Worm (Caenorhabditis elegans) whole organism, L1 larva: ENCODE measurements around the gene lips-2.
"Not testable (repeated sequence)": the region's sequence is repeated elsewhere in the genome, so short reads cannot be mapped to it uniquely, and the experiment has no call there.

ENCODE experiments used
- dsc-1 ChIP-seq: sonication (generic microtip); optimal IDR thresholded peaks from 2 replicates; lab custom pipeline; 2016; ENCODE audit warnings: mild to moderate bottlenecking, missing genetic modification characterization, missing compliant biosample characterization
- elt-3 ChIP-seq, 6 experiments: fragments of 150-350 bp in 1 of 6; sonication (generic microtip); optimal IDR thresholded peaks; 2 replicates each; lab custom pipeline; 2017 to 2018; ENCODE audit warnings: missing biosample characterization in 6 of 6, missing genetic modification characterization in 6 of 6, inconsistent platforms in 1 of 6
- ets-5 ChIP-seq: fragments of 200-800 bp; sonication (Bioruptor generic); IDR thresholded peaks from 2 replicates; pipeline ENCODE4 v1.3.6; 2022; ENCODE audit warnings: missing genetic modification characterization, missing compliant biosample characterization
- fos-1 ChIP-seq: fragments of 150-350 bp; optimal IDR thresholded peaks from 2 replicates; lab custom pipeline; 2014; ENCODE audit warnings: missing biosample characterization, missing genetic modification characterization
- lin-39 ChIP-seq: fragments of 150-350 bp; optimal IDR thresholded peaks from 2 replicates; lab custom pipeline; 2014; ENCODE audit warnings: missing biosample characterization, missing genetic modification reagents, missing genetic modification characterization
- nhr-76 ChIP-seq: sonication (generic microtip); optimal IDR thresholded peaks from 2 replicates; lab custom pipeline; 2017; ENCODE audit warnings: missing biosample characterization, missing genetic modification characterization
- nhr-90 ChIP-seq: sonication (generic microtip); optimal IDR thresholded peaks from 2 replicates; lab custom pipeline; 2016; ENCODE audit warnings: mild to moderate bottlenecking, missing genetic modification characterization, missing compliant biosample characterization; ENCODE audit not compliant: poor library complexity
- pag-3 ChIP-seq: sonication (generic microtip); optimal IDR thresholded peaks from 2 replicates; lab custom pipeline; 2017; ENCODE audit warnings: missing genetic modification characterization, mild to moderate bottlenecking, missing compliant biosample characterization, antibody characterized with exemption, borderline replicate concordance; ENCODE audit not compliant: insufficient read depth
- sup-37 ChIP-seq: fragments of 200-800 bp; sonication (Bioruptor generic); optimal IDR thresholded peaks from 2 replicates; lab custom pipeline; 2018; ENCODE audit warnings: mild to moderate bottlenecking, missing genetic modification characterization, missing compliant biosample characterization

DNA sequence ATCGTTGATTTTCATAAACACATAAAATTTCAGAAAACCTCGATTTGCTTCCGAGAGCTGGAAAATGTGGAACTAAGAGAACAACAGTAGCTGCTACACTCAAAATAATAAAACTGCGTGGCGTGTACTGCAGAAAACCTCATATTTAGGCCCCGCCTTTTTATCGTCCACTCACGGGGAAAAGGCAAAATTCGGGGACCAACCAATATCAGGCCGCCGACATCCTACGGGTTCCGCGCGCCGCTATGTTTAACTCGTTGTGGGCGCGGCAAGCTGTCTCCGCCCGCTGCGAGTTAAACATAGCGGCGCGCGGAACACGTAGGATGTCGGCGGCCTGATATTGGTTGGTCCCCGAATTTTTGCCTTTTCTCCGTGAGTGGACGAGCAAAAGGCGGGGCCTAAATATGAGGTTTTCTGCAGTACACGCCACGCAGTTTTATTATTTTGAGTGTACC lies 22.5 kb downstream of the lips-2 start, which contains the start of gene F17A2.16:
- not testable (repeated sequence) for TF ChIP-seq elt-3 (tag; optimal IDR thresholded peaks at IDR 0.05; lab: Kevin White, UChicago); lin-39 (tag; lab: Kevin White, UChicago); nhr-76 (tag; lab: Kevin White, UChicago); ets-5 (GFP tag; lab: Robert Waterston, UW); fos-1 (tag; lab: Kevin White, UChicago); nhr-90 (tag; lab: Kevin White, UChicago); dsc-1 (tag; lab: Kevin White, UChicago); pag-3; sup-37 (GFP tag; lab: Kevin White, UChicago)
